Fruit fly (Drosophila melanogaster) S2 (cell line): ENCODE data around the gene GstD8.

Source experiments
- CG8478 ChIP-seq: fragments of >200 bp; optimal IDR thresholded peaks from 2 replicates; lab custom pipeline; 2018
- CTCF ChIP-seq, 2 experiments: fragments of >200 bp; optimal IDR thresholded peaks; 2 replicates each; lab custom pipeline; 2018

DNA sequence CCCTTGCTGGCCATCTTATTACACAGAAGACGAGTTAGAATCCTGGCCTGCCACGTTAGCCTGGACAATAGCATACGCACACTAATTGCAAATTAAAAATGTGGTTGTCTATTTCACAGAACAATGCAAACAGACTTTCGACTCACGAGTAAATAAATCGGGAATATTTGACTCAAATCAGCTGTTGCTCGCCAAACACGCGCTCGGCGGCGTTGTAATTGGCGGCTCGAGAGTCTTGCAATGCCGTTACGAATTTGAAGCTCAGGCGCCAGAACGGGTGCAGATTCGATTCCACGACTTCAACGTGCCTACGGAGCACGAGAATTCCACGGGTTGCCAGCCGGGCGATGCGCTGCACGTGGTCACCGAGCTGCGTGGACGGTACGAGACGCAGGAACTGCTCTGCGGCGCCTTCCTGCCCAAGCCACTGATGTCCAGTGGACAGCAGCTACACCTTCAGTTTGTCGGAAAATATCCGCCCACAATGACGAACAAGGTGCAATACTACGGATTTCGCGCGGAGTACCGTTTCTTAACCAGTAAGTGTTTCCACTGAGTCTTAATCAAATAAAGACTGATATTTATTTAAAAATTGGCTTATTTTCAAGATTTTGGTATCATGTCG, 22.0 kb downstream of the GstD8 start, which contains the start of gene DNAlig3:
- TF ChIP-seq CG8478, result no peak
- TF ChIP-seq CTCF (optimal IDR thresholded peaks at IDR 0.05; lab: Kevin White, UChicago), result peak; percentile 6 to 13
